Worm (Caenorhabditis elegans): ENCODE results near the gene R07G3.7.

ce11 chrII:7628640-7629039 is 15.1 kb upstream of the R07G3.7 start:
- TF ChIP-seq nhr-25 (tag; optimal IDR thresholded peaks at IDR 0.05) (peak; percentile 20), nhr-11 (tag; optimal IDR thresholded peaks at IDR 0.05) (no peak), nhr-77 (tag; optimal IDR thresholded peaks at IDR 0.05) (no peak), fos-1 (tag; optimal IDR thresholded peaks at IDR 0.05) (no peak)
